Worm (Caenorhabditis elegans): ENCODE measurements around the gene gyg-1.

The gyg-1 gene

DNA sequence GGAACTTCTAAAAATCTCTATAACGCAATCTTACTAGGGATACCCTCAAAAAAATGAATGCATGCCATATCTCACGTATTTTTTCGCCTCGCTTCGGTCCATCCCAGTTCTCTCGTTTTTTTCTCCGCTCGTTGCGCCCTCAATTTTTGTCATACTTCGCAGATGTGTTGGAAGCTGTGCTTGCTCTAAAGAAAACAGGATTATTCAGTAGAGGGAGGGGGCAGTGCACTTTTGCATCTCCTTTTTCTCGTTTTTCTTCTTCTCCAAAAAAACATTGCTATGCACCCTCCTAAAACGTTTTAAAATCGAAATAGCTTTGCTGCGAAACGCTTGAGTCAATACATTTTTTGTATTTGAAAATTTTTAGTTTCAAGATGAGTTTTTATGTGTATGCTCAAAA lies 1.9 kb upstream of the gyg-1 start:
- TF ChIP-seq hlh-6 (tag; optimal IDR thresholded peaks at IDR 0.05) (no peak), unc-42 (tag; optimal IDR thresholded peaks at IDR 0.05) (peak; percentile 72), pros-1 (tag; optimal IDR thresholded peaks at IDR 0.05) (no peak), hlh-15 (tag; optimal IDR thresholded peaks at IDR 0.05) (no peak)

- peak; percentile 68 for TF ChIP-seq ceh-18 (tag; optimal IDR thresholded peaks at IDR 0.05)
- TF ChIP-seq gmeb-2 (tag; optimal IDR thresholded peaks at IDR 0.05): no peak
Measured at ce11 chrX:3536302-3537251, 858 bp upstream of the gyg-1 start.

DNA sequence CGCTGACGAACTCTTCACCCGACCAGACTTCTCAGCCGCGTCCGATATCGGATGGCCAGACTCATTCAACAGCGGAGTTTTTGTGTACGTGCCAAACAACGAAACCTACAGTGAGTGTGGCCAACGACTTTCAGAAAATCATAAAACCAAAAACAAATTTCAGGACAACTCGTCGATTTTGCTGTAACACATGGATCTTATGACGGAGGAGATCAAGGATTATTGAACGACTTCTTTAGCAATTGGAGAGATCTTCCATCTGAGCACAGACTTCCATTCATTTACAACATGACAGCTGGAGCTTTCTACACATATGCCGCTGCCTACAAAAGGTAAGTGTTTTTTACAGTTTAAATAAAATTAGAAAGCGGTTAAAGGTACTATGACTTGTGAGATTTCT lies 632 bp downstream of the gyg-1 start:
- no peak for TF ChIP-seq K02D7.2 (tag; optimal IDR thresholded peaks at IDR 0.05)
- no peak for TF ChIP-seq ceh-48 (tag; optimal IDR thresholded peaks at IDR 0.05)
- TF ChIP-seq pros-1 (tag; optimal IDR thresholded peaks at IDR 0.05): no peak
- TF ChIP-seq lin-11 (tag; optimal IDR thresholded peaks at IDR 0.05): no peak
- TF ChIP-seq nfya-1 (tag; optimal IDR thresholded peaks at IDR 0.05): no peak
- no peak for TF ChIP-seq F13H6.1 (tag; optimal IDR thresholded peaks at IDR 0.05)
- TF ChIP-seq unc-86 (tag; optimal IDR thresholded peaks at IDR 0.05): no peak
- TF ChIP-seq T23F11.4 (GFP tag; optimal IDR thresholded peaks at IDR 0.05): no peak
- TF ChIP-seq pha-4 (tag; optimal IDR thresholded peaks at IDR 0.05): no peak
- TF ChIP-seq sdc-2 (tag; optimal IDR thresholded peaks at IDR 0.05): no peak
- no peak for TF ChIP-seq zip-5 (tag; optimal IDR thresholded peaks at IDR 0.05)
- no peak for TF ChIP-seq Y22D7AL.16 (tag; optimal IDR thresholded peaks at IDR 0.05)
- TF ChIP-seq dve-1 (tag; optimal IDR thresholded peaks at IDR 0.05): no peak
- no peak for TF ChIP-seq hlh-8 (tag; optimal IDR thresholded peaks at IDR 0.05)
- TF ChIP-seq ceh-19 (GFP tag; optimal IDR thresholded peaks at IDR 0.05): no peak
- no peak for TF ChIP-seq sox-2 (GFP tag; IDR thresholded peaks at IDR 0.05)
- TF ChIP-seq ahr-1 (tag; optimal IDR thresholded peaks at IDR 0.05): no peak

DNA sequence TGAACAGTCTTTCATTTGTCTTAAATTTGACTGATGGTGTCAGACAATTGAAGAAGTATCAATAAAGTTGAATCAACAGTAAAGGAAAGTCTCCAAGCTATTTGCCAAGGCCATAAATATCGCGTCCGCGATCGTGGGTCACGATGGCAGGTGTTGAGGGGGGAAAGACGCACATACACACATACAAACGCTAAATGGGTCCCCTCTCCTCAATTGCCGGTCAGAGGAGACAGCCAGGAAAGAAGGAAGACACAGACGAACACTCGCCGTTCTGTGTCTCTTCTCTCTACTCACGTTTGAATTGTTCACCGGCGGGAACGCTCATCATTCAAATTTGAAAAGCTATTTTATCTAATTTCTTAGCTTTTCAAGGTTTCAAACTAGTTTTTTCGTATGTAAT lies 3.4 kb downstream of the gyg-1 start:
- TF ChIP-seq rnt-1 (tag; optimal IDR thresholded peaks at IDR 0.05) (peak; percentile 22), hlh-30 (tag; optimal IDR thresholded peaks at IDR 0.05; ENCODE audit: insufficient read depth) (peak; percentile 61), ceh-31 (tag; optimal IDR thresholded peaks at IDR 0.05) (peak; percentile 66), unc-55 (GFP tag; optimal IDR thresholded peaks at IDR 0.05) (peak; percentile 69), unc-42 (tag; optimal IDR thresholded peaks at IDR 0.05) (peak; percentile 25), ceh-34 (tag; optimal IDR thresholded peaks at IDR 0.05) (no peak), sox-4 (tag; optimal IDR thresholded peaks at IDR 0.05) (no peak), fax-1 (tag; optimal IDR thresholded peaks at IDR 0.05) (no peak), nfya-1 (tag; optimal IDR thresholded peaks at IDR 0.05) (peak; percentile 25), tbx-2 (tag; optimal IDR thresholded peaks at IDR 0.05) (peak; percentile 11), ref-2 (tag; optimal IDR thresholded peaks at IDR 0.05) (peak; percentile 44)

ce11 chrX:3542242-3542641 lies 4.8 kb downstream of the gyg-1 start, which contains the start of gene rgs-7:
TSS of gene rgs-7 (plus strand) at chrX:3542542.
- TF ChIP-seq ceh-2 (tag; optimal IDR thresholded peaks at IDR 0.05) (no peak), fkh-6 (tag; optimal IDR thresholded peaks at IDR 0.05) (no peak), sdc-2 (tag; optimal IDR thresholded peaks at IDR 0.05) (no peak), ceh-24 (tag; optimal IDR thresholded peaks at IDR 0.05) (no peak), ets-4 (tag; optimal IDR thresholded peaks at IDR 0.05) (no peak)
